Fruit fly (Drosophila melanogaster): ENCODE data around the gene Vap33.

Vap33 gene

DNA sequence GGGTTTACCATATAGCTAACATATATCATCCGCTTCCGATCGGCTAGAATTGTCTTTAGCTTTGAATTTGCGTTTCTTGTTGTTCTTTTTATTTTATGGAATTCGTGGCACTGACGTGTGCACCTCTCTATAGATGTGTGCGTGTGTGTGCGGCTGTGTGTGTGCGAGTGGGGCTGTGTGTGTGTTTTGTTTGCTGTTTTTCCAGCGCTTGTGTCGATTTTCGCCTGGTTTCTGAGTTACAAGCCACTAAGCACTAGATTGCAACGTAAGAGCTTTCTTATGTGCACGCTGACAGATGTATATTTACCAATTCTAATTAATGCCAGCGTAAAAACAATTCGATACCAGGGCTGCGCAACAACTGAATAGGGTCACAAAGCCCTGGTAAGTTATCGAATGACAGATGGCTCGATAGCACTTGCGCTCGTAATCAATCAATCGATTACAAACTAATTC lies 16.2 kb downstream of the Vap33 start, which contains the start of gene lva:
Gene lva, minus strand, starts transcription at position 363 of the 456 bp plus-strand sequence.
- TF ChIP-seq Med (GFP tag) (peak; percentile 72), disco-r (GFP tag; optimal IDR thresholded peaks at IDR 0.05) (no peak), ssp (GFP tag; IDR thresholded peaks at IDR 0.05) (no peak), CG18262 (tag; optimal IDR thresholded peaks at IDR 0.05) (no peak), CG5245 (GFP tag; optimal IDR thresholded peaks at IDR 0.05) (no peak), sc (optimal IDR thresholded peaks at IDR 0.05) (no peak), sc (GFP tag; optimal IDR thresholded peaks at IDR 0.05) (no peak), hb (GFP tag; IDR thresholded peaks at IDR 0.05; ENCODE audit: partially characterized antibody) (peak; percentile 56; the same call in 1 of the 3 replicates), CG14050 (GFP tag; IDR thresholded peaks at IDR 0.05) (no peak), CG16813 (GFP tag; IDR thresholded peaks at IDR 0.05; ENCODE audit: partially characterized antibody) (peak; percentile 51), nmo (GFP tag; optimal IDR thresholded peaks at IDR 0.05) (no peak), Dref (GFP tag; IDR thresholded peaks at IDR 0.05) (peak; percentile 89), tup (GFP tag; optimal IDR thresholded peaks at IDR 0.05) (no peak), HLH4C (GFP tag; IDR thresholded peaks at IDR 0.05; ENCODE audit: partially characterized antibody) (peak; percentile 59), sna (GFP tag; IDR thresholded peaks at IDR 0.05; ENCODE audit: partially characterized antibody) (0 out of 2 replicates have a peak, but pooled peaks have one; percentile 50), ap (GFP tag; IDR thresholded peaks at IDR 0.05) (no peak), CG10209 (GFP tag; optimal IDR thresholded peaks at IDR 0.05) (no peak), CG10274 (GFP tag; optimal IDR thresholded peaks at IDR 0.05) (no peak), Antp (GFP tag; optimal IDR thresholded peaks at IDR 0.05) (no peak), nom (GFP tag; optimal IDR thresholded peaks at IDR 0.05) (no peak), CG18619 (GFP tag; optimal IDR thresholded peaks at IDR 0.05) (no peak), CG14860 (GFP tag; IDR thresholded peaks at IDR 0.05; ENCODE audit: partially characterized antibody) (0 out of 3 replicates have a peak, but pooled peaks have one; percentile 44), run (tag; optimal IDR thresholded peaks at IDR 0.05) (no peak), gro (GFP tag; optimal IDR thresholded peaks at IDR 0.05) (no peak), zen (tag; optimal IDR thresholded peaks at IDR 0.05) (no peak), CG11560 (tag; IDR thresholded peaks at IDR 0.05) (peak; percentile 99), Rx (GFP tag; IDR thresholded peaks at IDR 0.05) (no peak), Lhr (GFP tag; optimal IDR thresholded peaks at IDR 0.05) (no peak), CG15269 (tag; optimal IDR thresholded peaks at IDR 0.05) (no peak), CG13296 (GFP tag; optimal IDR thresholded peaks at IDR 0.05) (no peak), CG14441 (GFP tag; IDR thresholded peaks at IDR 0.05) (no peak), ftz-f1 (GFP tag; optimal IDR thresholded peaks at IDR 0.05) (no peak), sisA (GFP tag; IDR thresholded peaks at IDR 0.05) (no peak), Ets97D (GFP tag; optimal IDR thresholded peaks at IDR 0.05) (peak; percentile 8), sug (tag; optimal IDR thresholded peaks at IDR 0.05) (no peak), CG10321 (GFP tag; IDR thresholded peaks at IDR 0.05) (no peak), unc-4 (GFP tag; IDR thresholded peaks at IDR 0.05; ENCODE audit: partially characterized antibody) (peak; percentile 46; the same call in 1 of the 2 replicates), tna (GFP tag; IDR thresholded peaks at IDR 0.05; ENCODE audit: partially characterized antibody) (0 out of 2 replicates have a peak, but pooled peaks have one; percentile 21), Atf-2 (GFP tag; optimal IDR thresholded peaks at IDR 0.05) (no peak), CG1233 (GFP tag; optimal IDR thresholded peaks at IDR 0.05) (no peak), Chrac-16 (GFP tag; optimal IDR thresholded peaks at IDR 0.05) (no peak), grau (tag; optimal IDR thresholded peaks at IDR 0.05) (no peak), vvl (GFP tag; IDR thresholded peaks at IDR 0.05) (0 out of 2 replicates have a peak, but pooled peaks have one; percentile 10), CG7963 (GFP tag; IDR thresholded peaks at IDR 0.05; ENCODE audit: partially characterized antibody) (0 out of 3 replicates have a peak, but pooled peaks have one; percentile 44), Xrp1 (GFP tag; IDR thresholded peaks at IDR 0.05) (no peak), esg (GFP tag; conservative IDR thresholded peaks at IDR 0.05) (no peak), stwl (tag; optimal IDR thresholded peaks at IDR 0.05) (peak; percentile 80), CG9876 (GFP tag; optimal IDR thresholded peaks at IDR 0.05) (no peak), Bgb (GFP tag; IDR thresholded peaks at IDR 0.05; ENCODE audit: partially characterized antibody) (peak; percentile 40; the same call in 1 of the 2 replicates), CG13775 (GFP tag; optimal IDR thresholded peaks at IDR 0.05) (no peak)

All from whole organism, embryonic.